Worm (Caenorhabditis elegans) whole organism, midembryonic: ENCODE data around the gene F19B10.1.

ENCODE experiments used
- T22C8.4 ChIP-seq: fragments of 200-800 bp; sonication (Bioruptor generic); IDR thresholded peaks from 2 replicates; pipeline ENCODE4 v1.3.6; 2022; ENCODE audit warnings: missing genetic modification characterization, missing compliant biosample characterization
- cog-1 ChIP-seq: sonication (generic microtip); optimal IDR thresholded peaks from 2 replicates; lab custom pipeline; 2016; ENCODE audit warnings: missing genetic modification characterization, missing compliant biosample characterization
- flt-1 ChIP-seq: fragments of 200-800 bp; sonication (Bioruptor generic); IDR thresholded peaks from 2 replicates; pipeline ENCODE4 v1.3.6; 2022; ENCODE audit warnings: missing genetic modification characterization, missing compliant biosample characterization
- klf-2 ChIP-seq: fragments of 200-800 bp; sonication (Bioruptor generic); conservative IDR thresholded peaks from 2 replicates; pipeline ENCODE4 v1.3.6; 2022; ENCODE audit warnings: missing genetic modification reagents, missing genetic modification characterization, missing compliant biosample characterization
- med-1 ChIP-seq: sonication (generic microtip); optimal IDR thresholded peaks from 2 replicates; lab custom pipeline; 2017; ENCODE audit warnings: missing genetic modification characterization, mild to moderate bottlenecking, missing compliant biosample characterization, antibody characterized with exemption, missing genetic modification reagents; ENCODE audit not compliant: insufficient read depth
- tab-1 ChIP-seq: fragments of 200-800 bp; sonication (Bioruptor generic); IDR thresholded peaks from 2 replicates; pipeline ENCODE4 v1.3.6; 2022; ENCODE audit warnings: missing genetic modification characterization, missing compliant biosample characterization

- TF ChIP-seq klf-2 (GFP tag; lab: Robert Waterston, UW) (no peak), med-1 (no peak), T22C8.4 (GFP tag; lab: Robert Waterston, UW) (no peak), flt-1 (GFP tag; lab: Robert Waterston, UW) (no peak), cog-1 (tag; lab: Kevin White, UChicago) (no peak), tab-1 (GFP tag; lab: Robert Waterston, UW) (no peak)
Observed at ce11 chrII:3681365-3682083, 1.5 kb upstream of the F19B10.1 start, which contains the start of gene F19B10.10.
